Fruit fly (Drosophila melanogaster) whole organism, wandering third instar larva: ENCODE measurements around the gene eIF5B.

Experiments
- Abd-B ChIP-seq: fragments of >200 bp; optimal IDR thresholded peaks from 2 replicates; lab custom pipeline; 2017; ENCODE audit warnings: missing biosample characterization, missing genetic modification characterization
- CG32264 ChIP-seq: fragments of 200-800 bp; sonication (Bioruptor generic); optimal IDR thresholded peaks from 2 replicates; lab custom pipeline; 2016; ENCODE audit warnings: missing biosample characterization, missing genetic modification characterization
- CG9705 ChIP-seq: fragments of 200-800 bp; sonication (Bioruptor generic); optimal IDR thresholded peaks from 2 replicates; lab custom pipeline; 2018; ENCODE audit warnings: missing biosample characterization, mild to moderate bottlenecking, missing genetic modification characterization
- CrebA ChIP-seq: fragments of 200-800 bp; sonication (Bioruptor generic); optimal IDR thresholded peaks from 2 replicates; lab custom pipeline; 2016; ENCODE audit warnings: missing biosample characterization, mild to moderate bottlenecking, missing genetic modification characterization, borderline replicate concordance
- Dfd ChIP-seq: fragments of >200 bp; optimal IDR thresholded peaks from 2 replicates; lab custom pipeline; 2017; ENCODE audit warnings: missing biosample characterization, missing genetic modification characterization
- Dif ChIP-seq: fragments of 200-275, 200-300 bp; sonication (Bioruptor generic); optimal IDR thresholded peaks from 2 replicates; lab custom pipeline; 2018; ENCODE audit warnings: missing biosample characterization, missing genetic modification characterization; ENCODE audit not compliant: partially characterized antibody
- GATAd ChIP-seq: sonication (Bioruptor generic); optimal IDR thresholded peaks from 2 replicates; lab custom pipeline; 2016; ENCODE audit warnings: missing biosample characterization, missing genetic modification characterization
- HLH106 ChIP-seq: fragments of 200-800 bp; optimal IDR thresholded peaks from 3 replicates; lab custom pipeline; 2019; ENCODE audit warnings: missing biosample characterization, mild to moderate bottlenecking, missing genetic modification characterization, moderate library complexity
- Hnf4 ChIP-seq: fragments of 200-800 bp; sonication (Bioruptor generic); optimal IDR thresholded peaks from 2 replicates; lab custom pipeline; 2016; ENCODE audit warnings: missing biosample characterization, mild to moderate bottlenecking, missing genetic modification characterization
- Hr78 ChIP-seq: fragments of >200 bp; optimal IDR thresholded peaks from 2 replicates; lab custom pipeline; 2017; ENCODE audit warnings: missing biosample characterization, missing genetic modification characterization
- Hr83 ChIP-seq: fragments of 200-300 bp; sonication (Bioruptor generic); optimal IDR thresholded peaks from 2 replicates; lab custom pipeline; 2016; ENCODE audit warnings: missing biosample characterization, mild to moderate bottlenecking, missing genetic modification characterization, moderate library complexity; ENCODE audit not compliant: poor library complexity, severe bottlenecking
- Jra ChIP-seq: sonication (Bioruptor generic); optimal IDR thresholded peaks from 2 replicates; lab custom pipeline; 2016; ENCODE audit warnings: missing biosample characterization, missing genetic modification characterization
- Mio ChIP-seq: sonication (Bioruptor generic); optimal IDR thresholded peaks from 2 replicates; lab custom pipeline; 2016; ENCODE audit warnings: missing biosample characterization, missing genetic modification characterization
- Myc ChIP-seq: fragments of >200 bp; optimal IDR thresholded peaks from 2 replicates; lab custom pipeline; 2017
- N ChIP-seq: fragments of >200 bp; optimal IDR thresholded peaks from 2 replicates; lab custom pipeline; 2018; ENCODE audit warnings: missing biosample characterization, missing external identifiers, missing genetic modification characterization
- OdsH ChIP-seq: fragments of 200-800 bp; sonication (Bioruptor generic); optimal IDR thresholded peaks from 2 replicates; lab custom pipeline; 2016; ENCODE audit warnings: missing biosample characterization, mild to moderate bottlenecking, missing genetic modification characterization
- Rel ChIP-seq, 2 experiments: fragments of 200-800 bp; sonication (Bioruptor generic) in 1 of 2; optimal IDR thresholded peaks; 2 replicates in 1 of 2; 3 replicates in 1 of 2; lab custom pipeline; 2016 to 2019; ENCODE audit warnings: mild to moderate bottlenecking in 2 of 2, missing biosample characterization in 2 of 2, missing genetic modification characterization in 2 of 2, moderate library complexity in 1 of 2
- Sp1 ChIP-seq: fragments of 200-800 bp; sonication (Bioruptor generic); optimal IDR thresholded peaks from 3 replicates; lab custom pipeline; 2019; ENCODE audit warnings: missing biosample characterization, mild to moderate bottlenecking, missing genetic modification characterization, moderate library complexity
- Vsx2 ChIP-seq: fragments of 200-300, 225-300 bp; sonication (Bioruptor generic); optimal IDR thresholded peaks from 2 replicates; lab custom pipeline; 2018; ENCODE audit warnings: missing biosample characterization, missing genetic modification characterization; ENCODE audit not compliant: partially characterized antibody
- br ChIP-seq: fragments of 200-800 bp; sonication (Bioruptor generic); optimal IDR thresholded peaks from 2 replicates; lab custom pipeline; 2016; ENCODE audit warnings: missing biosample characterization, missing genetic modification characterization
- brk ChIP-seq: fragments of 200-800 bp; sonication (Bioruptor generic); optimal IDR thresholded peaks from 2 replicates; lab custom pipeline; 2016; ENCODE audit warnings: missing biosample characterization, mild to moderate bottlenecking, missing genetic modification characterization
- dl ChIP-seq, 2 experiments: fragments of 175-275, 200-275 bp in 1 of 2; fragments of 200-275 bp in 1 of 2; sonication (Bioruptor generic); optimal IDR thresholded peaks; lab custom pipeline; 2018; ENCODE audit warnings: mild to moderate bottlenecking in 2 of 2, missing biosample characterization in 2 of 2, missing genetic modification characterization in 2 of 2, moderate library complexity in 2 of 2; ENCODE audit not compliant: partially characterized antibody in 2 of 2, insufficient read depth in 1 of 2
- dmrt93B ChIP-seq: fragments of 200-800 bp; sonication (Bioruptor generic); optimal IDR thresholded peaks from 2 replicates; lab custom pipeline; 2018; ENCODE audit warnings: missing biosample characterization, mild to moderate bottlenecking, missing genetic modification characterization
- dsf ChIP-seq: sonication (Bioruptor generic); optimal IDR thresholded peaks from 2 replicates; lab custom pipeline; 2016; ENCODE audit warnings: missing biosample characterization, missing genetic modification characterization, borderline replicate concordance
- ey ChIP-seq: fragments of 200-800 bp; sonication (Bioruptor generic); optimal IDR thresholded peaks from 2 replicates; lab custom pipeline; 2016; ENCODE audit warnings: missing biosample characterization, missing genetic modification characterization
- foxo ChIP-seq, 2 experiments: fragments of 200-800 bp; sonication (Bioruptor generic); optimal IDR thresholded peaks; 2 replicates in 1 of 2; 3 replicates in 1 of 2; lab custom pipeline; 2016 to 2017; ENCODE audit warnings: missing biosample characterization in 2 of 2, missing genetic modification characterization in 2 of 2
- fru ChIP-seq: fragments of 200-800 bp; sonication (Bioruptor generic); optimal IDR thresholded peaks from 3 replicates; lab custom pipeline; 2016; ENCODE audit warnings: missing biosample characterization, mild to moderate bottlenecking, missing genetic modification characterization
- h ChIP-seq: fragments of 200-800 bp; sonication (Bioruptor generic); optimal IDR thresholded peaks from 3 replicates; lab custom pipeline; 2016; ENCODE audit warnings: missing biosample characterization, mild to moderate bottlenecking, missing genetic modification characterization
- jim ChIP-seq: fragments of 175-275, 200-325 bp; sonication (Bioruptor generic); optimal IDR thresholded peaks from 2 replicates; lab custom pipeline; 2016; ENCODE audit warnings: missing biosample characterization, mild to moderate bottlenecking, missing genetic modification characterization
- lola ChIP-seq: fragments of >200 bp; optimal IDR thresholded peaks from 2 replicates; lab custom pipeline; 2017; ENCODE audit warnings: missing biosample characterization, missing genetic modification characterization
- pan ChIP-seq: fragments of >200 bp; optimal IDR thresholded peaks from 2 replicates; lab custom pipeline; 2017
- psq ChIP-seq: fragments of 200-800 bp; sonication (Bioruptor generic); optimal IDR thresholded peaks from 3 replicates; lab custom pipeline; 2017; ENCODE audit warnings: missing biosample characterization, mild to moderate bottlenecking, missing genetic modification characterization, moderate library complexity
- rgr ChIP-seq: fragments of 200-800 bp; sonication (Bioruptor generic); optimal IDR thresholded peaks from 3 replicates; lab custom pipeline; 2016; ENCODE audit warnings: missing biosample characterization, mild to moderate bottlenecking, missing genetic modification characterization
- sage ChIP-seq: fragments of 200-800 bp; sonication (Bioruptor generic); optimal IDR thresholded peaks from 2 replicates; lab custom pipeline; 2016; ENCODE audit warnings: missing biosample characterization, mild to moderate bottlenecking, missing genetic modification characterization
- sv ChIP-seq: fragments of 200-800 bp; sonication (Bioruptor generic); optimal IDR thresholded peaks from 3 replicates; lab custom pipeline; 2016; ENCODE audit warnings: missing biosample characterization, missing genetic modification characterization
- tai ChIP-seq: sonication (Bioruptor generic); optimal IDR thresholded peaks from 2 replicates; lab custom pipeline; 2016; ENCODE audit warnings: missing biosample characterization, missing genetic modification characterization
- usp ChIP-seq: fragments of >200 bp; optimal IDR thresholded peaks from 2 replicates; lab custom pipeline; 2017; ENCODE audit warnings: missing biosample characterization, missing genetic modification characterization
- woc ChIP-seq: sonication (Bioruptor generic); optimal IDR thresholded peaks from 2 replicates; lab custom pipeline; 2016; ENCODE audit warnings: missing biosample characterization, mild to moderate bottlenecking, missing genetic modification characterization

eIF5B gene

DNA sequence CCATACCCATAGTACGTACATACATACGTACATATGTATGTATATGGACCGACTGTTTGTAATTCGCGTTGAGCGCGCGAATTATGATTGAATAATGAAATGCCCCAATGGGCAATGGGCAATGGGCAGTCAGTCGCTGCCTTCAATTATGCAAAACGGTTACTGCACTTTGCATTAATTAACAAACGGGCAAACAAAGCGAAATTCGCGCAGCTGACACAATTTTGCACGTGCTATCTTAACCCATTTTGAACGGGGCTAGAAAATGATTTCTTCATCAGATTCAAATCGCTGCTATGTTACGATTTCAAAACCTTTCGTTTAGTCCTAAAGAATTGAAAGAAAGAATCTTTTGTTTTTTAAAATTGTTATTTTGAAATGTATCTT, 60.9 kb downstream of the eIF5B start:
- no peak for TF ChIP-seq dmrt93B (GFP tag; lab: Kevin White, UChicago)
- TF ChIP-seq GATAd (GFP tag; lab: Kevin White, UChicago): no peak
- TF ChIP-seq N (GFP tag; lab: Kevin White, UChicago): no peak
- TF ChIP-seq CG32264 (GFP tag; lab: Kevin White, UChicago): no peak
- TF ChIP-seq Vsx2 (GFP tag; lab: Kevin White, UChicago): no peak
- TF ChIP-seq tai (GFP tag; lab: Kevin White, UChicago): no peak
- TF ChIP-seq OdsH (GFP tag; lab: Kevin White, UChicago): no peak
- no peak for TF ChIP-seq Dif (GFP tag; lab: Kevin White, UChicago)
- TF ChIP-seq pan (lab: Kevin White, UChicago): no peak

DNA sequence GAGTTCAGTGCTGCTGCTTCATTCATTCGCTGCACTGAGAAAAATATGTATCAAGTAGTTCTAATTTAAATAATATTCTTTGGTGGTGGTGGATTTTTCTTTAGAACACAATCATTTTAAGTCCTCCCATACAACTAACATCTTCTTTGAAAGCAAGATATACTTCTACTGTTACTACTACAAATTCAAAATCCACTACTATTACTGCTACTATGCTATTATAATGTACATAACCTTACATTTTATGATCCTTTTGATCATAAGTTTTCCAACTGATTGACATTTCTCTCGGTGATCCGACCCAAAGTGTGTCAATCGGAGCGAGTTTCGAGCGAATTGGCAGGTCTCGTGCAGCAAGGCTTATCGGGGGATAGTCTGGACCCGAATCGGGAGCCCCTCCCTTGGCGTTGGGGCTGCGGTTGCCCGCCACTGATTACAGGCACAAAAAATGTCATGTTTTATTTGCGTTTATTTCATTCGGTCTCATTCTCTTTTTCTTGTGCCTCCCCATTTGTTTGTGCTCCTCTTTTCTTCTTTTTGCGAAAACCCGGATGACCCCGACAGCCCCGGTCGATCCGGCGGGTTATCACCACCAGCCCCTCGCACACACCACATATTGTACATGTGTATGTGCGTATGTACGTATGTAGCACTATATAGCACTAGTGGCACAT, 61.4 kb downstream of the eIF5B start:
- TF ChIP-seq woc (GFP tag; lab: Kevin White, UChicago) (peak; percentile 56), Rel (GFP tag; optimal IDR thresholded peaks at IDR 0.05; lab: Kevin White, UChicago) (no peak), Rel (tag; optimal IDR thresholded peaks at IDR 0.05; lab: Kevin White, UChicago) (peak; percentile 77), dl (GFP tag; optimal IDR thresholded peaks at IDR 0.05; lab: Kevin White, UChicago; ENCODE audit: insufficient read depth in 1 of 2, partially characterized antibody in 2 of 2) (no peak), foxo (GFP tag; optimal IDR thresholded peaks at IDR 0.05; lab: Kevin White, UChicago) (peak in 1 of 2 experiments; percentile 85), CrebA (GFP tag; lab: Kevin White, UChicago) (no peak), Myc (no peak), CG32264 (GFP tag; lab: Kevin White, UChicago) (no peak), Hr83 (no peak), pan (lab: Kevin White, UChicago) (no peak), dmrt93B (GFP tag; lab: Kevin White, UChicago) (peak; percentile 75), GATAd (GFP tag; lab: Kevin White, UChicago) (no peak), lola (GFP tag; lab: Kevin White, UChicago) (no peak), HLH106 (tag; lab: Kevin White, UChicago) (peak; percentile 83), sv (GFP tag; lab: Kevin White, UChicago) (no peak), Hr78 (GFP tag; lab: Kevin White, UChicago) (no peak), Vsx2 (GFP tag; lab: Kevin White, UChicago) (no peak), psq (GFP tag; lab: Kevin White, UChicago) (peak; percentile 78), h (GFP tag; lab: Kevin White, UChicago) (peak; percentile 79), Mio (GFP tag; lab: Kevin White, UChicago) (no peak), Sp1 (GFP tag; lab: Kevin White, UChicago) (peak; percentile 81), sage (GFP tag; lab: Kevin White, UChicago) (no peak), Dfd (GFP tag; lab: Kevin White, UChicago) (no peak), ey (peak; percentile 81), brk (peak; percentile 44), fru (GFP tag; lab: Kevin White, UChicago) (peak; percentile 79), OdsH (GFP tag; lab: Kevin White, UChicago) (peak; percentile 76), br (GFP tag; lab: Kevin White, UChicago) (peak; percentile 78), Abd-B (no peak), rgr (GFP tag; lab: Kevin White, UChicago) (peak; percentile 72), Hnf4 (peak; percentile 58), jim (no peak), dsf (GFP tag; lab: Kevin White, UChicago) (no peak), CG9705 (peak; percentile 41), N (GFP tag; lab: Kevin White, UChicago) (no peak), Jra (no peak), Dif (GFP tag; lab: Kevin White, UChicago) (no peak), usp (no peak), tai (GFP tag; lab: Kevin White, UChicago) (peak; percentile 24)
